Worm (Caenorhabditis elegans) whole organism, young adult: ENCODE measurements around the gene ddb-1.

Source experiments
- F55B11.4 ChIP-seq: sonication (generic microtip); optimal IDR thresholded peaks from 2 replicates; lab custom pipeline; 2016; ENCODE audit warnings: missing compliant biosample characterization, missing genetic modification characterization, borderline replicate concordance; ENCODE audit not compliant: insufficient read depth
- K12H6.12 ChIP-seq: fragments of 200-800 bp; sonication (Bioruptor generic); optimal IDR thresholded peaks from 2 replicates; lab custom pipeline; 2018; ENCODE audit warnings: mild to moderate bottlenecking, missing genetic modification characterization, missing compliant biosample characterization
- egl-18 ChIP-seq: fragments of 200-800 bp; sonication (Bioruptor generic); IDR thresholded peaks from 2 replicates; pipeline ENCODE4 v1.3.6; 2022; ENCODE audit warnings: missing genetic modification reagents, missing genetic modification characterization, missing compliant biosample characterization
- egrh-3 ChIP-seq: fragments of 200-800 bp; sonication (Bioruptor generic); IDR thresholded peaks from 2 replicates; pipeline ENCODE4 v1.3.6; 2022; ENCODE audit warnings: missing genetic modification reagents, missing genetic modification characterization, missing compliant biosample characterization
- fkh-3 ChIP-seq: sonication (generic microtip); optimal IDR thresholded peaks from 2 replicates; lab custom pipeline; 2016; ENCODE audit warnings: mild to moderate bottlenecking, missing genetic modification characterization, missing compliant biosample characterization
- pha-4 ChIP-seq: fragments of 150-350 bp; sonication (generic microtip); optimal IDR thresholded peaks from 2 replicates; lab custom pipeline; 2014; ENCODE audit warnings: missing biosample characterization, missing genetic modification reagents, missing genetic modification characterization
- tbx-9 ChIP-seq: sonication (generic microtip); optimal IDR thresholded peaks from 2 replicates; lab custom pipeline; 2016; ENCODE audit warnings: borderline replicate concordance, missing genetic modification characterization, inconsistent platforms, missing compliant biosample characterization
- tlf-1 ChIP-seq: fragments of 200-800 bp; sonication (Bioruptor generic); optimal IDR thresholded peaks from 2 replicates; lab custom pipeline; 2018; ENCODE audit warnings: mild to moderate bottlenecking, missing genetic modification characterization, missing compliant biosample characterization
- ztf-26 ChIP-seq: sonication (generic microtip); optimal IDR thresholded peaks from 2 replicates; lab custom pipeline; 2017; ENCODE audit warnings: missing genetic modification characterization, missing compliant biosample characterization

ce11 chrIV:12150877-12151276, 29.9 kb upstream of the ddb-1 start, which contains the start of gene B0001.2:
- TF ChIP-seq egl-18 (GFP tag; lab: Robert Waterston, UW) (no peak), pha-4 (tag; lab: Kevin White, UChicago) (no peak), ztf-26 (tag; lab: Kevin White, UChicago) (no peak), egrh-3 (GFP tag; lab: Robert Waterston, UW) (no peak), fkh-3 (no peak), K12H6.12 (no peak), F55B11.4 (tag; lab: Kevin White, UChicago) (no peak), tbx-9 (tag; lab: Kevin White, UChicago) (no peak), tlf-1 (GFP tag; lab: Kevin White, UChicago) (no peak)
